Worm (Caenorhabditis elegans) whole organism, mixed stage, embryonic: Measurements from ENCODE around the gene lys-1.

Source experiments
- M03D4.4 ChIP-seq: sonication (generic microtip); optimal IDR thresholded peaks from 2 replicates; lab custom pipeline; 2017; ENCODE audit warnings: mild to moderate bottlenecking, missing genetic modification characterization, missing compliant biosample characterization
- bed-3 ChIP-seq: fragments of 200-800 bp; sonication (Bioruptor generic); optimal IDR thresholded peaks from 3 replicates; lab custom pipeline; 2018; ENCODE audit warnings: mild to moderate bottlenecking, missing genetic modification characterization, moderate library complexity, missing compliant biosample characterization
- blmp-1 ChIP-seq: fragments of 150-350 bp; optimal IDR thresholded peaks from 2 replicates; lab custom pipeline; 2014; ENCODE audit warnings: missing biosample characterization, missing genetic modification characterization
- ceh-39 ChIP-seq: fragments of 150-350 bp; optimal IDR thresholded peaks from 2 replicates; lab custom pipeline; 2014; ENCODE audit warnings: missing biosample characterization, missing genetic modification characterization
- ceh-43 ChIP-seq: fragments of 200-800 bp; sonication (Bioruptor generic); optimal IDR thresholded peaks from 2 replicates; lab custom pipeline; 2018; ENCODE audit warnings: mild to moderate bottlenecking, missing genetic modification characterization, moderate library complexity, missing compliant biosample characterization
- ceh-83 ChIP-seq: fragments of 200-800 bp; sonication (Bioruptor generic); optimal IDR thresholded peaks from 2 replicates; lab custom pipeline; 2018; ENCODE audit warnings: mild to moderate bottlenecking, missing genetic modification characterization, missing compliant biosample characterization
- ces-1 ChIP-seq: fragments of 150-350 bp; optimal IDR thresholded peaks from 2 replicates; lab custom pipeline; 2014; ENCODE audit warnings: missing biosample characterization, missing genetic modification reagents, missing genetic modification characterization
- cnd-1 ChIP-seq: fragments of 200-800 bp; sonication (Bioruptor generic); optimal IDR thresholded peaks from 2 replicates; lab custom pipeline; 2018; ENCODE audit warnings: mild to moderate bottlenecking, missing genetic modification characterization, missing compliant biosample characterization
- drap-1 ChIP-seq: fragments of 200-800 bp; sonication (Bioruptor generic); optimal IDR thresholded peaks from 3 replicates; lab custom pipeline; 2018; ENCODE audit warnings: mild to moderate bottlenecking, missing genetic modification characterization, missing compliant biosample characterization
- elt-1 ChIP-seq: sonication (generic microtip); optimal IDR thresholded peaks from 2 replicates; lab custom pipeline; 2017; ENCODE audit warnings: missing genetic modification characterization, mild to moderate bottlenecking, missing compliant biosample characterization, antibody characterized with exemption, moderate library complexity, borderline replicate concordance; ENCODE audit not compliant: insufficient read depth
- elt-3 ChIP-seq: fragments of 150-350 bp; optimal IDR thresholded peaks from 2 replicates; lab custom pipeline; 2014; ENCODE audit warnings: missing biosample characterization, missing genetic modification characterization
- flh-1 ChIP-seq: fragments of 200-800 bp; sonication (Bioruptor generic); optimal IDR thresholded peaks from 2 replicates; lab custom pipeline; 2018; ENCODE audit warnings: mild to moderate bottlenecking, missing genetic modification characterization, moderate library complexity, missing compliant biosample characterization
- ham-2 ChIP-seq: fragments of 200-800 bp; sonication (Bioruptor generic); optimal IDR thresholded peaks from 2 replicates; lab custom pipeline; 2018; ENCODE audit warnings: mild to moderate bottlenecking, missing genetic modification characterization, missing compliant biosample characterization
- hlh-1 ChIP-seq: fragments of 150-350 bp; optimal IDR thresholded peaks from 2 replicates; lab custom pipeline; 2014; ENCODE audit warnings: missing biosample characterization, missing genetic modification reagents, missing genetic modification characterization
- lin-13 ChIP-seq: fragments of 150-350 bp; optimal IDR thresholded peaks from 2 replicates; lab custom pipeline; 2014; ENCODE audit warnings: missing biosample characterization, missing genetic modification characterization
- lsy-2 ChIP-seq: fragments of 150-350 bp; optimal IDR thresholded peaks from 2 replicates; lab custom pipeline; 2014; ENCODE audit warnings: missing biosample characterization, missing genetic modification characterization
- mab-5 ChIP-seq: fragments of 150-350 bp; optimal IDR thresholded peaks from 2 replicates; lab custom pipeline; 2014; ENCODE audit warnings: missing biosample characterization, missing genetic modification characterization
- mep-1 ChIP-seq: fragments of 150-350 bp; optimal IDR thresholded peaks from 2 replicates; lab custom pipeline; 2017; ENCODE audit warnings: missing biosample characterization, missing genetic modification reagents, missing genetic modification characterization, inconsistent platforms
- mls-2 ChIP-seq: sonication (generic microtip); optimal IDR thresholded peaks from 2 replicates; lab custom pipeline; 2016; ENCODE audit warnings: mild to moderate bottlenecking, missing genetic modification characterization, moderate library complexity, missing compliant biosample characterization
- nhr-12 ChIP-seq: fragments of 150-350 bp; optimal IDR thresholded peaks from 2 replicates; lab custom pipeline; 2014; ENCODE audit warnings: missing biosample characterization, missing genetic modification characterization
- nhr-2 ChIP-seq: fragments of 150-350 bp; optimal IDR thresholded peaks from 2 replicates; lab custom pipeline; 2014; ENCODE audit warnings: missing biosample characterization, missing genetic modification characterization
- nhr-237 ChIP-seq: fragments of 150-350 bp; optimal IDR thresholded peaks from 2 replicates; lab custom pipeline; 2014; ENCODE audit warnings: missing biosample characterization, missing genetic modification characterization
- nhr-28 ChIP-seq: fragments of 150-350 bp; optimal IDR thresholded peaks from 2 replicates; lab custom pipeline; 2014; ENCODE audit warnings: missing biosample characterization, missing genetic modification characterization
- nhr-76 ChIP-seq: sonication (generic microtip); optimal IDR thresholded peaks from 2 replicates; lab custom pipeline; 2017; ENCODE audit warnings: missing biosample characterization, missing genetic modification characterization
- pha-4 ChIP-seq: fragments of 150-350 bp; optimal IDR thresholded peaks from 2 replicates; lab custom pipeline; 2018; ENCODE audit warnings: missing biosample characterization, missing genetic modification reagents, missing genetic modification characterization
- sem-2 ChIP-seq: fragments of 200-800 bp; sonication (Bioruptor generic); optimal IDR thresholded peaks from 2 replicates; lab custom pipeline; 2018; ENCODE audit warnings: mild to moderate bottlenecking, missing genetic modification characterization, missing compliant biosample characterization
- snpc-4 ChIP-seq: fragments of 150-350 bp; optimal IDR thresholded peaks from 2 replicates; lab custom pipeline; 2014; ENCODE audit warnings: missing biosample characterization, missing genetic modification characterization
- sptf-1 ChIP-seq: sonication (generic microtip); optimal IDR thresholded peaks from 2 replicates; lab custom pipeline; 2017; ENCODE audit warnings: mild to moderate bottlenecking, missing genetic modification characterization, moderate library complexity, missing compliant biosample characterization
- tbx-8 ChIP-seq: fragments of 200-800 bp; sonication (Bioruptor generic); optimal IDR thresholded peaks from 2 replicates; lab custom pipeline; 2018; ENCODE audit warnings: mild to moderate bottlenecking, missing genetic modification characterization, moderate library complexity, missing compliant biosample characterization
- unc-120 ChIP-seq: sonication (generic microtip); optimal IDR thresholded peaks from 2 replicates; lab custom pipeline; 2017; ENCODE audit warnings: missing genetic modification characterization, missing compliant biosample characterization; ENCODE audit not compliant: poor library complexity, severe bottlenecking
- unc-39 ChIP-seq: fragments of 150-350 bp; optimal IDR thresholded peaks from 2 replicates; lab custom pipeline; 2014; ENCODE audit warnings: missing biosample characterization, missing genetic modification characterization
- unc-62 ChIP-seq: fragments of 150-350 bp; optimal IDR thresholded peaks from 2 replicates; lab custom pipeline; 2014; ENCODE audit warnings: missing biosample characterization, missing genetic modification reagents, missing genetic modification characterization
- ztf-11 ChIP-seq: fragments of 150-350 bp; optimal IDR thresholded peaks from 2 replicates; lab custom pipeline; 2014; ENCODE audit warnings: missing biosample characterization, missing genetic modification characterization

lys-1 gene

DNA sequence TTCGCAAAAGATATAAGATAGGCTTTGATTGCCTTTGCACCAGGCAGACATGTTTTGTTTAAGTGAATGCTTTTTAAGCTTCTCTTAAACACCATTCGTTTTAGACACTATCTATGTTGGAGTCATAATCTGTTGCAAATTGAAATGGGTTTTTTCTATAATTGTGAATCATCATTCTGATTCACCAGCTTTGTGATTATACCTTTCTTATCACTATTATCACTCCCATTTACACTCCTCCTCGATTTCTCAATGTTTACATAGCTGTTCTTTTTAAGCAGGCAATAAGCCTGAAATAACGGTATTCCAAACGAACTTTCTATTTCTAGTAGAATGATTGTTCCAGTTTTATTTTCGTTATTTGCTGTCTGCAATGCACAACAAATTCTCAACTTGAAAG is 19.4 kb downstream of the lys-1 start, which contains the start of gene B0024.4:
B0024.4 (plus strand) TSS at position 301 of the 400 bp plus-strand sequence.
- no peak for TF ChIP-seq ham-2 (GFP tag; lab: Kevin White, UChicago)
- no peak for TF ChIP-seq flh-1
- TF ChIP-seq blmp-1: no peak
- TF ChIP-seq tbx-8 (GFP tag; lab: Kevin White, UChicago): no peak
- TF ChIP-seq ztf-11 (tag; lab: Kevin White, UChicago): no peak
- no peak for TF ChIP-seq nhr-12
- TF ChIP-seq cnd-1: no peak
- TF ChIP-seq lsy-2 (tag; lab: Kevin White, UChicago): no peak
- no peak for TF ChIP-seq nhr-76
- TF ChIP-seq mep-1: no peak
- no peak for TF ChIP-seq nhr-2
- no peak for TF ChIP-seq sem-2
- no peak for TF ChIP-seq nhr-237 (tag; lab: Kevin White, UChicago)
- TF ChIP-seq snpc-4 (tag; lab: Kevin White, UChicago): no peak
- no peak for TF ChIP-seq lin-13 (tag; lab: Kevin White, UChicago)
- no peak for TF ChIP-seq mab-5
- TF ChIP-seq bed-3 (GFP tag; lab: Kevin White, UChicago): no peak
- TF ChIP-seq unc-39 (tag; lab: Kevin White, UChicago): no peak
- TF ChIP-seq unc-120 (tag; lab: Kevin White, UChicago): no peak

ce11 chrV:10307283-10307682 is 29.6 kb downstream of the lys-1 start, which contains the start of gene che-12:
Gene che-12, minus strand, starts transcription at chrV:10307383.
- TF ChIP-seq ceh-83 (GFP tag; lab: Kevin White, UChicago) (no peak), drap-1 (no peak), unc-62 (no peak), tbx-8 (GFP tag; lab: Kevin White, UChicago) (no peak), ceh-43 (GFP tag; lab: Kevin White, UChicago) (no peak), snpc-4 (tag; lab: Kevin White, UChicago) (no peak), mls-2 (no peak), nhr-237 (tag; lab: Kevin White, UChicago) (no peak), elt-3 (tag; lab: Kevin White, UChicago) (no peak), ces-1 (no peak), sem-2 (no peak), lsy-2 (tag; lab: Kevin White, UChicago) (no peak), M03D4.4 (tag; lab: Kevin White, UChicago) (no peak)

DNA sequence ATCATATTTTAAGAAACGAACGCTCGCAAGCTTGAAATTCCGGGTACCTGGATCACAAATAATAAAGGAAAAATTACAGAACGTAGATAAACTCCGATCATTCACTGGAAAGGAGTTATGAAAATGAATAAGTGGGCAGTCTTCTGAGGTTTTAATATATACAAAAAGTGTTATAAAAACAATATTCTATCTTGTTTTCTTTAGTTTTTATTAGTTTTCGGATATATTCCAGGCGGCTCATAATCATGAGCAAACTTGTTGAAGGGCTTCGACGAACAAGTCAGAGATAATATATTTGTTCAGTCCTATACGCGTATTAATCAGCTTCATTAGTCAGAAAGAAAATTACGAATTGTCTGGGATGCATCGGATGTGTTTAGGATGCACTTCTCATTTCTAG is 36.2 kb downstream of the lys-1 start, which contains the start of gene gcy-6:
gcy-6 (minus strand) TSS at position 101 of the 400 bp plus-strand sequence.
- TF ChIP-seq hlh-1 (tag; lab: Kevin White, UChicago) (no peak), unc-120 (tag; lab: Kevin White, UChicago) (no peak), ceh-39 (tag; lab: Kevin White, UChicago) (no peak), ceh-83 (GFP tag; lab: Kevin White, UChicago) (no peak), lsy-2 (tag; lab: Kevin White, UChicago) (no peak), M03D4.4 (tag; lab: Kevin White, UChicago) (no peak), unc-39 (tag; lab: Kevin White, UChicago) (no peak), mep-1 (no peak), nhr-28 (tag; lab: Kevin White, UChicago) (no peak), mab-5 (no peak), ceh-43 (GFP tag; lab: Kevin White, UChicago) (no peak), mls-2 (no peak), ztf-11 (tag; lab: Kevin White, UChicago) (no peak), cnd-1 (no peak), flh-1 (no peak), ces-1 (no peak), unc-62 (no peak)

ce11 chrV:10314371-10314770 is 36.7 kb downstream of the lys-1 start, which contains the start of gene trx-2:
Gene trx-2, plus strand, starts transcription at chrV:10314671.
- TF ChIP-seq ceh-39 (tag; lab: Kevin White, UChicago): no peak
- no peak for TF ChIP-seq nhr-76
- TF ChIP-seq ham-2 (GFP tag; lab: Kevin White, UChicago): no peak
- TF ChIP-seq, all 35 proteins: peak for 0

ce11 chrV:10317294-10317693 is 39.6 kb downstream of the lys-1 start, which contains the start of gene asps-1:
Gene asps-1, minus strand, starts transcription at chrV:10317394.
- TF ChIP-seq lin-13 (tag; lab: Kevin White, UChicago) (no peak), lsy-2 (tag; lab: Kevin White, UChicago) (no peak), elt-1 (tag; lab: Kevin White, UChicago) (no peak), flh-1 (no peak), nhr-12 (no peak), mab-5 (no peak), nhr-28 (tag; lab: Kevin White, UChicago) (no peak), ceh-43 (GFP tag; lab: Kevin White, UChicago) (no peak), sptf-1 (tag; lab: Kevin White, UChicago) (no peak), pha-4 (no peak), sem-2 (no peak), nhr-2 (no peak), unc-39 (tag; lab: Kevin White, UChicago) (no peak)
